Fruit fly (Drosophila melanogaster) whole organism, embryonic: Measurements from ENCODE around the gene Mfap1.
A peak's percentile ranks its signal among the peaks of the same experiment; 100 is the strongest.

Experiments used
- Aef1 ChIP-seq: fragments of 200-800 bp; sonication (Bioruptor generic); IDR thresholded peaks from 3 replicates; pipeline ENCODE4 v1.3.6; 2022; ENCODE audit warnings: missing biosample characterization, missing genetic modification characterization
- CG1024 ChIP-seq: fragments of 200-800 bp; sonication (Bioruptor generic); IDR thresholded peaks from 2 replicates; pipeline ENCODE4 v1.3.6; 2022; ENCODE audit warnings: missing biosample characterization, missing genetic modification characterization
- CG16779 ChIP-seq: fragments of 200-800 bp; sonication (Bioruptor generic); IDR thresholded peaks from 2 replicates; pipeline ENCODE4 v1.3.6; 2022; ENCODE audit warnings: missing biosample characterization, missing genetic modification characterization
- CG18262 ChIP-seq: fragments of 200-800 bp; optimal IDR thresholded peaks from 3 replicates; lab custom pipeline; 2019; ENCODE audit warnings: missing biosample characterization, mild to moderate bottlenecking, missing genetic modification characterization, moderate library complexity
- CG2199 ChIP-seq: fragments of 200-800 bp; sonication (Bioruptor generic); IDR thresholded peaks from 3 replicates; pipeline ENCODE4 v1.3.6; 2022; ENCODE audit warnings: missing biosample characterization, missing genetic modification characterization
- CG32532 ChIP-seq: fragments of 200-800 bp; sonication (Bioruptor generic); IDR thresholded peaks from 2 replicates; pipeline ENCODE4 v1.3.6; 2022; ENCODE audit warnings: missing biosample characterization, missing genetic modification characterization
- CG3407 ChIP-seq: fragments of 200-800 bp; sonication (Bioruptor generic); optimal IDR thresholded peaks from 2 replicates; lab custom pipeline; 2018; ENCODE audit warnings: missing biosample characterization, mild to moderate bottlenecking, missing genetic modification characterization
- CG4328 ChIP-seq: fragments of 200-800 bp; sonication (Bioruptor generic); optimal IDR thresholded peaks from 3 replicates; lab custom pipeline; 2017; ENCODE audit warnings: missing biosample characterization, missing genetic modification reagents, missing genetic modification characterization
- CG43689 ChIP-seq: fragments of 200-800 bp; sonication (Bioruptor generic); IDR thresholded peaks from 2 replicates; pipeline ENCODE4 v1.3.6; 2022; ENCODE audit warnings: missing biosample characterization, missing genetic modification characterization
- CG4707 ChIP-seq: fragments of 200-800 bp; sonication (Bioruptor generic); optimal IDR thresholded peaks from 2 replicates; lab custom pipeline; 2018; ENCODE audit warnings: missing biosample characterization, mild to moderate bottlenecking, missing genetic modification characterization, moderate library complexity
- CG4730 ChIP-seq: fragments of 200-800 bp; sonication (Bioruptor generic); IDR thresholded peaks from 2 replicates; pipeline ENCODE4 v1.3.6; 2022; ENCODE audit warnings: missing biosample characterization, missing genetic modification characterization
- CG7271 ChIP-seq: fragments of 200-800 bp; sonication (Bioruptor generic); optimal IDR thresholded peaks from 2 replicates; lab custom pipeline; 2018; ENCODE audit warnings: missing biosample characterization, mild to moderate bottlenecking, missing genetic modification characterization, moderate library complexity
- CG8089 ChIP-seq: fragments of 200-800 bp; sonication (Bioruptor generic); optimal IDR thresholded peaks from 3 replicates; lab custom pipeline; 2016; ENCODE audit warnings: missing biosample characterization, missing genetic modification characterization
- CG9437 ChIP-seq: fragments of 200-800 bp; sonication (Bioruptor generic); optimal IDR thresholded peaks from 2 replicates; lab custom pipeline; 2018; ENCODE audit warnings: missing biosample characterization, mild to moderate bottlenecking, missing genetic modification characterization
- CG9609 ChIP-seq: fragments of 200-800 bp; sonication (Bioruptor generic); optimal IDR thresholded peaks from 3 replicates; lab custom pipeline; 2016; ENCODE audit warnings: missing biosample characterization, missing genetic modification characterization
- CG9797 ChIP-seq: fragments of 200-800 bp; sonication (Bioruptor generic); optimal IDR thresholded peaks from 3 replicates; lab custom pipeline; 2018; ENCODE audit warnings: missing biosample characterization, mild to moderate bottlenecking, missing genetic modification characterization
- Dp ChIP-seq: fragments of 200-800 bp; sonication (Bioruptor generic); optimal IDR thresholded peaks from 2 replicates; lab custom pipeline; 2018; ENCODE audit warnings: missing biosample characterization, mild to moderate bottlenecking, missing genetic modification characterization, moderate library complexity
- Fer2 ChIP-seq: fragments of 200-800 bp; sonication (Bioruptor generic); optimal IDR thresholded peaks from 2 replicates; lab custom pipeline; 2018; ENCODE audit warnings: missing biosample characterization, mild to moderate bottlenecking, missing genetic modification characterization, moderate library complexity
- Gsc ChIP-seq: fragments of 200-800 bp; sonication (Bioruptor generic); IDR thresholded peaks from 2 replicates; pipeline ENCODE4 v1.3.6; 2022; ENCODE audit warnings: missing biosample characterization, missing genetic modification characterization
- Hand ChIP-seq: fragments of 200-800 bp; sonication (Bioruptor generic); optimal IDR thresholded peaks from 2 replicates; lab custom pipeline; 2017; ENCODE audit warnings: mild to moderate bottlenecking, missing biosample characterization, missing genetic modification reagents, missing genetic modification characterization
- Mad ChIP-seq: fragments of 200-800 bp; sonication (Bioruptor generic); optimal IDR thresholded peaks from 2 replicates; lab custom pipeline; 2016; ENCODE audit warnings: missing biosample characterization, missing genetic modification characterization
- NK7.1 ChIP-seq: fragments of 200-800 bp; sonication (Bioruptor generic); optimal IDR thresholded peaks from 3 replicates; lab custom pipeline; 2016; ENCODE audit warnings: missing biosample characterization, missing genetic modification characterization
- Six4 ChIP-seq: fragments of 200-800 bp; sonication (Bioruptor generic); optimal IDR thresholded peaks from 2 replicates; lab custom pipeline; 2016; ENCODE audit warnings: missing biosample characterization, missing genetic modification characterization
- ac ChIP-seq: fragments of 200-800 bp; sonication (Bioruptor generic); optimal IDR thresholded peaks from 3 replicates; lab custom pipeline; 2017; ENCODE audit warnings: missing biosample characterization, mild to moderate bottlenecking, missing genetic modification characterization
- aop ChIP-seq: fragments of 200-800 bp; sonication (Bioruptor generic); IDR thresholded peaks from 2 replicates; pipeline ENCODE4 v1.3.6; 2022; ENCODE audit warnings: missing biosample characterization, missing genetic modification characterization
- ara ChIP-seq: fragments of 200-800 bp; sonication (Bioruptor generic); IDR thresholded peaks from 2 replicates; pipeline ENCODE4 v1.3.6; 2022; ENCODE audit warnings: missing biosample characterization, missing genetic modification characterization
- bbx ChIP-seq: fragments of 200-800 bp; sonication (Bioruptor generic); IDR thresholded peaks from 2 replicates; pipeline ENCODE4 v1.3.6; 2022; ENCODE audit warnings: missing biosample characterization, missing genetic modification characterization; ENCODE audit not compliant: partially characterized antibody
- crol ChIP-seq: fragments of 200-800 bp; sonication (Bioruptor generic); IDR thresholded peaks from 2 replicates; pipeline ENCODE4 v1.3.6; 2022; ENCODE audit warnings: missing biosample characterization, missing genetic modification characterization
- cwo ChIP-seq: fragments of 200-800 bp; sonication (Bioruptor generic); optimal IDR thresholded peaks from 3 replicates; lab custom pipeline; 2017; ENCODE audit warnings: missing biosample characterization, missing genetic modification characterization, mild to moderate bottlenecking, moderate library complexity, missing genetic modification reagents
- dati ChIP-seq: fragments of 200-800 bp; sonication (Bioruptor generic); IDR thresholded peaks from 2 replicates; pipeline ENCODE4 v1.3.6; 2022; ENCODE audit warnings: missing biosample characterization, missing genetic modification characterization
- emc ChIP-seq: fragments of 200-800 bp; sonication (Bioruptor generic); optimal IDR thresholded peaks from 2 replicates; lab custom pipeline; 2016; ENCODE audit warnings: missing biosample characterization, missing genetic modification characterization
- fd3F ChIP-seq: fragments of 200-800 bp; sonication (Bioruptor generic); optimal IDR thresholded peaks from 2 replicates; lab custom pipeline; 2018; ENCODE audit warnings: missing biosample characterization, mild to moderate bottlenecking, missing genetic modification characterization, moderate library complexity
- fru ChIP-seq: fragments of >200 bp; optimal IDR thresholded peaks from 2 replicates; lab custom pipeline; 2017
- gfzf ChIP-seq: fragments of 200-800 bp; sonication (Bioruptor generic); optimal IDR thresholded peaks from 2 replicates; lab custom pipeline; 2016; ENCODE audit warnings: missing biosample characterization, mild to moderate bottlenecking, missing genetic modification characterization, moderate library complexity
- grn ChIP-seq: fragments of 200-800 bp; sonication (Bioruptor generic); optimal IDR thresholded peaks from 3 replicates; lab custom pipeline; 2017; ENCODE audit warnings: missing biosample characterization, missing genetic modification characterization
- gro ChIP-seq: fragments of 200-800 bp; sonication (Bioruptor generic); optimal IDR thresholded peaks from 2 replicates; lab custom pipeline; 2016; ENCODE audit warnings: missing biosample characterization, missing genetic modification characterization
- gsb ChIP-seq: fragments of 200-800 bp; sonication (Bioruptor generic); IDR thresholded peaks from 2 replicates; pipeline ENCODE4 v1.3.6; 2022; ENCODE audit warnings: missing biosample characterization, missing genetic modification characterization
- insv ChIP-seq, 2 experiments: fragments of 200-800 bp; sonication (Bioruptor generic); optimal IDR thresholded peaks; 3 replicates each; lab custom pipeline; 2016 to 2018; ENCODE audit warnings: missing biosample characterization in 2 of 2, missing genetic modification characterization in 2 of 2
- kah ChIP-seq: fragments of 200-800 bp; sonication (Bioruptor generic); optimal IDR thresholded peaks from 2 replicates; lab custom pipeline; 2018; ENCODE audit warnings: missing biosample characterization, mild to moderate bottlenecking, missing genetic modification characterization
- luna ChIP-seq: fragments of 200-800 bp; sonication (Bioruptor generic); optimal IDR thresholded peaks from 2 replicates; lab custom pipeline; 2016; ENCODE audit warnings: missing biosample characterization, missing genetic modification characterization
- psq ChIP-seq: fragments of 200-800 bp; sonication (Bioruptor generic); optimal IDR thresholded peaks from 2 replicates; lab custom pipeline; 2017; ENCODE audit warnings: missing biosample characterization, missing genetic modification characterization
- sens-2 ChIP-seq: fragments of 200-800 bp; sonication (Bioruptor generic); IDR thresholded peaks from 2 replicates; pipeline ENCODE4 v1.3.6; 2022; ENCODE audit warnings: missing biosample characterization, missing genetic modification characterization
- sim ChIP-seq: fragments of 200-800 bp; sonication (Bioruptor generic); IDR thresholded peaks from 2 replicates; pipeline ENCODE4 v1.3.6; 2022; ENCODE audit warnings: missing biosample characterization, missing genetic modification characterization
- slbo ChIP-seq: fragments of 200-800 bp; sonication (Bioruptor generic); IDR thresholded peaks from 2 replicates; pipeline ENCODE4 v1.3.6; 2022; ENCODE audit warnings: missing biosample characterization, missing genetic modification characterization
- slp2 ChIP-seq: fragments of 200-800 bp; sonication (Bioruptor generic); optimal IDR thresholded peaks from 2 replicates; lab custom pipeline; 2016; ENCODE audit warnings: missing biosample characterization, missing genetic modification characterization
- sob ChIP-seq: fragments of 200-800 bp; sonication (Bioruptor generic); IDR thresholded peaks from 2 replicates; pipeline ENCODE4 v1.3.6; 2022; ENCODE audit warnings: missing biosample characterization, missing genetic modification characterization
- stc ChIP-seq: fragments of 200-800 bp; sonication (Bioruptor generic); IDR thresholded peaks from 2 replicates; pipeline ENCODE4 v1.3.6; 2022; ENCODE audit warnings: missing biosample characterization, missing genetic modification characterization
- sug ChIP-seq: fragments of 200-800 bp; optimal IDR thresholded peaks from 2 replicates; lab custom pipeline; 2019; ENCODE audit warnings: missing biosample characterization, mild to moderate bottlenecking, missing genetic modification characterization, moderate library complexity
- tna ChIP-seq: fragments of 200-800 bp; sonication (Bioruptor generic); IDR thresholded peaks from 2 replicates; pipeline ENCODE4 v1.3.6; 2022; ENCODE audit warnings: missing biosample characterization, missing genetic modification characterization; ENCODE audit not compliant: partially characterized antibody
- tx ChIP-seq: fragments of 200-800 bp; sonication (Bioruptor generic); optimal IDR thresholded peaks from 2 replicates; lab custom pipeline; 2016; ENCODE audit warnings: missing biosample characterization, missing genetic modification characterization
- vfl ChIP-seq: fragments of 200-800 bp; sonication (Bioruptor generic); optimal IDR thresholded peaks from 2 replicates; lab custom pipeline; 2016; ENCODE audit warnings: missing biosample characterization, missing genetic modification characterization

Mfap1 gene

dm6 chr3L:1967452-1968310 lies 26.8 kb downstream of the Mfap1 start (continued):
- TF ChIP-seq CG9437 (GFP tag; lab: Kevin White, UChicago) (no peak), CG8089 (GFP tag; lab: Kevin White, UChicago) (no peak), insv (GFP tag; optimal IDR thresholded peaks at IDR 0.05; lab: Kevin White, UChicago) (no peak), kah (no peak), NK7.1 (no peak), tx (GFP tag; lab: Kevin White, UChicago) (no peak), CG9609 (GFP tag; lab: Kevin White, UChicago) (no peak), tna (GFP tag; lab: Robert Waterston, UW) (no peak), ara (GFP tag; lab: Robert Waterston, UW) (no peak), gro (no peak), CG16779 (no peak), sob (GFP tag; lab: Robert Waterston, UW) (peak; percentile 17; the same call in 1 of the 2 replicates), CG1024 (GFP tag; lab: Robert Waterston, UW) (no peak), Hand (peak; percentile 6), slbo (GFP tag; lab: Robert Waterston, UW) (0 out of 2 replicates have a peak, but pooled peaks have one; percentile 19), fru (lab: Kevin White, UChicago) (no peak), CG43689 (GFP tag; lab: Robert Waterston, UW) (no peak), emc (GFP tag; lab: Kevin White, UChicago) (no peak), cwo (GFP tag; lab: Kevin White, UChicago) (peak; percentile 71), CG4730 (no peak), CG2199 (GFP tag; lab: Robert Waterston, UW) (0 out of 3 replicates have a peak, but pooled peaks have one; percentile 63), Aef1 (no peak), stc (GFP tag; lab: Robert Waterston, UW) (no peak), CG32532 (GFP tag; lab: Robert Waterston, UW) (no peak), dati (GFP tag; lab: Robert Waterston, UW) (no peak), fd3F (GFP tag; lab: Kevin White, UChicago) (no peak), CG4328 (no peak), CG9797 (GFP tag; lab: Kevin White, UChicago) (no peak), Fer2 (tag; lab: Kevin White, UChicago) (no peak), vfl (GFP tag; lab: Kevin White, UChicago) (no peak), Dp (no peak), sim (peak; percentile 18; the same call in 1 of the 2 replicates), psq (GFP tag; lab: Kevin White, UChicago) (no peak), CG4707 (no peak), Six4 (no peak), gsb (GFP tag; lab: Robert Waterston, UW) (no peak), Gsc (GFP tag; lab: Robert Waterston, UW) (no peak), sug (tag; lab: Kevin White, UChicago) (peak; percentile 94), bbx (GFP tag; lab: Robert Waterston, UW) (no peak), sens-2 (GFP tag; lab: Robert Waterston, UW) (peak; percentile 38; the same call in 1 of the 2 replicates), luna (no peak), aop (GFP tag; lab: Robert Waterston, UW) (no peak), slp2 (GFP tag; lab: Kevin White, UChicago) (no peak), ac (no peak), CG18262 (no peak), gfzf (GFP tag; lab: Kevin White, UChicago) (no peak), CG3407 (GFP tag; lab: Kevin White, UChicago) (no peak), CG7271 (tag; lab: Kevin White, UChicago) (no peak), grn (GFP tag; lab: Kevin White, UChicago) (peak; percentile 77), Mad (GFP tag; lab: Kevin White, UChicago) (no peak), crol (GFP tag; lab: Robert Waterston, UW) (peak; percentile 61; the same call in 1 of the 2 replicates)
